Worm (Caenorhabditis elegans): ENCODE data around the gene ZK1067.4.
A peak's percentile ranks its signal among the peaks of the same experiment; 100 is the strongest.

The ZK1067.4 gene

DNA sequence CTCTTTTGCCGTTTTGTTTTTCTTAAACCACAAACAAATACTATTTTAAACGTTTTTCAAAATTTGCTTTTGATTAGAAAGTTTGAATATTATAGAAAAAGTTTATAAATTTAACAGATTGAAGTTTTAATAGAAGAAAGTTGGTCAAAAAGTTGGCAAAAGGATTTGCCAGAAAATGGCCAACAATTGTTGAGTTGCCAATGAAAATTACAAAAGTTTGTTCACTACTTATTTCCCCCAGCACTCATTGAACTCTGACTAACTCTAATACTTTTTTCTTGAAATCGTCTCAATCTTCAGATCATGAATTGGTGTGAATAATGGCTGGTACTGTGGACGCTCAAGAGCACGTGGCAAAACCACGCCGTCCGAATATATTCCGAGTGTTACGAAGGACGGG, at the start of gene ZK1067.4:
TSS of gene ZK1067.4 (plus strand) at position 301 of the 400 bp plus-strand sequence.
- TF ChIP-seq W03F9.2 (tag; optimal IDR thresholded peaks at IDR 0.05) = no peak
- TF ChIP-seq him-1 (tag; optimal IDR thresholded peaks at IDR 0.05) = no peak
- TF ChIP-seq dao-5 (tag; optimal IDR thresholded peaks at IDR 0.05) = no peak

DNA sequence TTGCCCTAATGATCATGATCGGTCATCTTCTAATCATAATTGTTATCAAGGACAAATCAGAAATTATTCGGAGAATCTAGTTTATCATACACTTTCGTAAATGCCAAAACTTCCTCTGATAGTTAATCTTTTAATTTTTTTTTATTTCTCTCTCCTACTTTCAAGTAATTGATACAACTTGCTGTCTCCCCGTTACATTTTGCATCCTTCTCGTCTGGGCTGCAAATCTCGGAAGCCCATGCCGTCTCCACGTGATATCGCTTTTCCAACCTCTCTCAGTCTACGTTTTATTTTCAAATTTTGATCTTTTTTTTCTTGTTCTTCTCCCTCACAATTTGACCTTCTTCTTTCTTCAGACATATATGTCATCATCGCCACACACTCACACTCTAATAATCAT, 49.2 kb upstream of the ZK1067.4 start, which contains the start of gene rhy-1:
TSS of gene rhy-1 (plus strand) at position 357 of the 400 bp plus-strand sequence.
- TF ChIP-seq W03F9.2 (tag; optimal IDR thresholded peaks at IDR 0.05) (no peak), him-1 (tag; optimal IDR thresholded peaks at IDR 0.05) (no peak), dao-5 (tag; optimal IDR thresholded peaks at IDR 0.05) (no peak)

DNA sequence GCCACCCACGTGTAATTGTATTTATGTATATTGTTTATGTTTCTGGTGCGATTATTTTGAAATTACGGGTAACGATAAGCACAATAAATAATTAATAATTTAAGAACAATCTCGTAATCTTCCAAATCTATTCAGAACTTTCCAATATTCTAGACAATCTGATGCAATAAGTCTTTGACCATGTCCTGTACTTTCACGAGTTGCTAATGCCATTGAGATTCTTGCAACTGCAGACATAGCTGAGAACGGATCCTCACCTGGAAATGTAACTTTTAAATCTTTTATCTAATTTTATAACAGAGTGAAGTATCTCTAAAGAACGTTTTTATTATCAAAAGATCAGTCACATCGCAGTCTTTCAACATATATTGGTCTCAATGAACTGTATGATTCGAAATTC, 46.8 kb upstream of the ZK1067.4 start:
- no peak for TF ChIP-seq dao-5 (tag; optimal IDR thresholded peaks at IDR 0.05)
- TF ChIP-seq him-1 (tag; optimal IDR thresholded peaks at IDR 0.05) = no peak
- TF ChIP-seq W03F9.2 (tag; optimal IDR thresholded peaks at IDR 0.05) = no peak

DNA sequence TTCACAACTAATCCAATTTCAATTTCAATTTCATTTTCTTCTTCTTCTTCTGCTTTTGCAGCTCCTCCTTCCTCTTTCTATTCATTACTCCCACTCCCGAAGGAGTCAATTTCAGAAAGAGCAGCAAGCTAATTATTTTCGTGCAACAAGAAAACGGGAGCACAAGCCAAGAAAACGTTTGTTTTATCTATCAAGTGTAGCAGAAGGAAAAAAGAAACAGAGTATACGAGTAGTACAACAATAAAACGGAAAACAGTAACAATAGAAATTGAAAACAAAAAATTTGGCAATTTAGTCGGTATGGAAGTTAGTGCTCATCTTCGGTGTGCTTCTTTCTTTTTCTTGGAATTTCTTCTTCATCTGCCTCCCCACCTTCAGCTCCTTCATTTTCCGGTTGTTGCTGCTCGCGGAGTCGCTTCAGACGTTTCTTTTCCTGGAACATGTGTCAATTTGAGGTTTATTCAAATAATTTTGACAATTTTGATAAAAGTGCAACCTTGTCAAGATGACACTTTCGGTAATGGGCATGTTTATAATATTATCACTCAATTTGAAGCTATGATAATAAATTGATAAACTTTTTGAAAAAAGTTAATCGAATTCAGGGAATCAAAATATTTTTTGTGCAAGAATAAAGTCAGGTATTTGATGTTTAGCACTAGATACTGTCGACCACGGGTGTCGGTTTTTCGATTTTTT, 44.3 kb upstream of the ZK1067.4 start, which contains the start of gene W07A12.8:
TSS of gene W07A12.8 (minus strand) at position 51 of the 699 bp plus-strand sequence.
- TF ChIP-seq W03F9.2 (tag; optimal IDR thresholded peaks at IDR 0.05) (no peak), dao-5 (tag; optimal IDR thresholded peaks at IDR 0.05) (no peak), him-1 (tag; optimal IDR thresholded peaks at IDR 0.05) (no peak)

DNA sequence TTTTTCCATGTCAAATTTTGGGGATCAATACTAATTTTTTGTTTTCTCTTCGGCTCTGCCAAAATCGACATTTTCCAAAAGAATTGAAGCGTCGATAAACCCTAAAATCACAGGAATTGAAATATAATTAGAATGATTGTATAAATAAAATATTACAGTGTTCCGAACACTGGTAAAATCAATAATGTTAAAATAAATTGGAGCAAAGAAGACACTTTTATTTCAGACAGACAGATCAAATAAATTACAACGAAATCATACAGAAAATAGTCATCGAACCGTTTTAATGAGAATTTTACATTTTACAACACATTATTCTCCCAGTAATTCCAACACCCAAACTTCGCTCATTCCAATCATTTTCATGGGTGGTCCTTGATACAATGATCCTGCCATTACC, 42.4 kb upstream of the ZK1067.4 start, which contains the start of gene T23G7.3:
TSS of gene T23G7.3 (minus strand) at position 101 of the 400 bp plus-strand sequence.
- TF ChIP-seq him-1 (tag; optimal IDR thresholded peaks at IDR 0.05) (no peak), dao-5 (tag; optimal IDR thresholded peaks at IDR 0.05) (no peak), W03F9.2 (tag; optimal IDR thresholded peaks at IDR 0.05) (no peak)

DNA sequence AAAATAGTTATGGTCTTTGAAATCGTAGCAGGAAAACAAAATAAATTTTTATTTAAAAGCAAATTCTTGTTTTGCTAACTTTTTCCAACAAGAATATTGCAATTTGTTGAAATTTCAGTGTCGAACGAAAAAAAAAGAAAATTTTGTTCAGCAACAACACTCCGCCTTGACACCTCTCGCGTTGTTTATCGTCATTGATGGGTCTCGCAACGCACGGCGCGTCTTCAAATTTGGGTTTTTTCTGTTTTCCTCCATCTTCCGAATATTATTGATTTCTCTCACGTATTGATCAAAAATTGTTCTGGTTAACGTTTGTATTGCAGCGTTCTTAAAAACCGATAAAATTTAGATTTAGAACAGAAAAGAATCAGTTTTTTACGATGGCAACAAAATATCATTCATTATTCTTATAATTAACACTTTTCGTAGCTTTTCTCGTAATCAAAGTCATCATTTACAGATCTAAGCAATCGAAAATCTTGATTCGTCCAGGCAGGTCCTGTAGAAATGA, 40.7 kb upstream of the ZK1067.4 start, which contains the start of gene dpl-1:
TSS of gene dpl-1 (plus strand) at position 461 of the 511 bp plus-strand sequence.
- TF ChIP-seq him-1 (tag; optimal IDR thresholded peaks at IDR 0.05) (no peak), dao-5 (tag; optimal IDR thresholded peaks at IDR 0.05) (no peak), W03F9.2 (tag; optimal IDR thresholded peaks at IDR 0.05) (peak; percentile 10)

DNA sequence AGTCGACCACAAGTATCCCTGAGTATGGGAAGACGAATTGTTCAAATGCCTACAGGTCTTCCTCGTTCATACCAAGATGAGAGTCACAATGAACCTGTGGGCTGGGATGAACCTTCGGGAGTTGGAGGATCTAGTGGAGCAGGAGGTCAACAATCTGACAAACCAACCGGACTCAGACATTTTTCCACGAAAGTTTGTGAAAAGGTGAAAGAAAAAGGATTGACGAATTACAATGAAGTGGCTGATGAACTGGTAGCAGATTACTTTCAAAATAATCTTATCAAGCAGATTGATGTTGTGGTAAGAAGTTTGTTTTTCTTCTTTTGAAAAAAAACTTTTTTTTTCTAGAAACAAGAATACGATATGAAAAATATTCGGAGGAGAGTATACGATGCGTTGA, 40.1 kb upstream of the ZK1067.4 start:
- TF ChIP-seq W03F9.2 (tag; optimal IDR thresholded peaks at IDR 0.05) (no peak), him-1 (tag; optimal IDR thresholded peaks at IDR 0.05) (no peak), dao-5 (tag; optimal IDR thresholded peaks at IDR 0.05) (no peak)

DNA sequence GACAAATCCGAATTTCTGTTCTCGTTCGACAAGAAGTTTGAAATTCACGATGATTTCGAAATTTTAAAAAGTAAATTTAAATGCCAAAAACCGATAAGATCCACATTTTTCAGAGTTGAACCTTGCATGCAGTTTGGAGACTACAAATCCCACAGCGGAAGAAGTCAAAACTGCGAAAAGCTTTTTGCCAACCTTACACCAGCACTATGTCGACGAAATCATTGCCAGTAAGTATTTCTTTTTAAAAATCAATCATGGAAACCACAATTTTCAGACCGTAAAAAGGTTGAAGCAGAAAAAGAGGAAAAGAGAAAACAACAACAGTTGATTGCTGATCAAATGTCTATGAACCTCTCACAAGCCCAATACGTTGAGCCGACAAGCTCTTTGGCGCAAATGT, 39.3 kb upstream of the ZK1067.4 start:
- TF ChIP-seq dao-5 (tag; optimal IDR thresholded peaks at IDR 0.05) (no peak), him-1 (tag; optimal IDR thresholded peaks at IDR 0.05) (no peak), W03F9.2 (tag; optimal IDR thresholded peaks at IDR 0.05) (no peak)

DNA sequence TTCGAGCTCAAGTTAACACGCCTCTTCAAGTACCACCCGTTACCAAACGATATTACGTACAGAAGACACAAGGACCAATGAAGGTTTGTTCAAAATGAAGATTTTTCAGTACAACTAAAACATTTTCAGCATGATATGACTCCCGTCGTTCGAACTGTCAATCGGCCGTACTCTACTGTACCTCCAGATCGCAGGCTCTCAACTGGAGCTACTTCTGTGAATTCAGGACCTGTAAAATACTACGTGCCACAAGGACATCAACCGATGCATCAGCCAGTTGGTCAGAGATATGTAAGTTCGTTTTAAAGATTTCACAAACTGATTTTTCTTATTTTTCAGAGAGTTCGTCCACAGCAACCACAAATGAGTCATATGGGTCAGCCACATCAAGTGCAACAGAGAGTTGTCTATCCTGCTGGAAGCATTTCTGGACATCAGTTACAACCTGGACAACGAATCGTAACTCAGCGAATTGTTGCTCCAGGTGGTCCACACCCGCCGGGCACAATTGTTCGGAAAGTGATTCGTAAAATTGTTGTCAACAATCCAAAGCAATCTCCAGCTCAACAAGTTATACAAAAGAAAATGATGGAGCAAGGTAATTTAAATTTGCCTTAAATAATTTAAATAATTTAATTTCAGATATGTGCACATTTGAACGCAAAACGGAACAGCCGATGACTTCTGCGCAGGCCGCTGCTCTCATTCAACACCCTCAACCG, 38.5 kb upstream of the ZK1067.4 start:
- TF ChIP-seq W03F9.2 (tag; optimal IDR thresholded peaks at IDR 0.05) = no peak
- TF ChIP-seq him-1 (tag; optimal IDR thresholded peaks at IDR 0.05) = no peak
- no peak for TF ChIP-seq dao-5 (tag; optimal IDR thresholded peaks at IDR 0.05)

DNA sequence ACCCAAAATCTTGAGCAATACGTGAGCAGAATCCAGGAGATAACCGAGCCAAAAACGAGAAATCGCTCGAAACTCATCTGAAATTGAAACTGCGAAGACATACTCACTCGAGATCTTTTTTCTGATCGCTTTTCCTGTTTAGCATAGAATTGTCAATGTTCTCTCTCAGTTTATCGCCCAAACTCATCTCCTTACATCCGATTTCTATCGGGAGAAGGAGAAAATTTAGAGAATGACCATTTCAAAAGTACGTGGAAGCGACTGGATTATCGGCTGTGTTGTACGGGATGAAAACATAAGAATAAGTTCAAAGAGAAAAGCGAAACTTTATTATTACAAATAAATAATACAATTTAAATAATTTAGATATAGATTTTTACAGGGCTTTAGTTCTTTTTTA, 37.3 kb upstream of the ZK1067.4 start, which contains the start of gene T23G7.2:
TSS of gene T23G7.2 (minus strand) at position 101 of the 400 bp plus-strand sequence.
- TF ChIP-seq dao-5 (tag; optimal IDR thresholded peaks at IDR 0.05) = no peak
- no peak for TF ChIP-seq him-1 (tag; optimal IDR thresholded peaks at IDR 0.05)
- TF ChIP-seq W03F9.2 (tag; optimal IDR thresholded peaks at IDR 0.05) = no peak

DNA sequence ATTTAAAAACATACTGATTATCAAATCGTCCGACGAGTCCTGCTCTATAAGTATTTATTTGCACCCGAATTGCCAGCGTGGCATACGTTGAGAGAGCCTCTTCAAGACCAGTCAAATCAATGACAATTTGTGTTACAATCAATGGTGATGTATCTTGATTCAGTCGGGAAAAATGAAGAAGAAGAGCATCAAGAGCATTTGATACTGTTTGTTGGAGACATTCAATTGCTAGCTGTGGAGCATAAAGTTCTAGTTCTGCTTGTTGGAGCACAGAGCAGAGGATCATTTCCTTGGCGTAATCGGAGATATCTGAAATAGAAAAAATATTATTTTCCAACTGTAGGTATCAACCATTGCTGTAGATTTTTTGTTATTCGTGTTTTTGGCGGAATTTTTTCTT, 36.7 kb upstream of the ZK1067.4 start:
- TF ChIP-seq W03F9.2 (tag; optimal IDR thresholded peaks at IDR 0.05) (no peak), him-1 (tag; optimal IDR thresholded peaks at IDR 0.05) (no peak), dao-5 (tag; optimal IDR thresholded peaks at IDR 0.05) (no peak)

DNA sequence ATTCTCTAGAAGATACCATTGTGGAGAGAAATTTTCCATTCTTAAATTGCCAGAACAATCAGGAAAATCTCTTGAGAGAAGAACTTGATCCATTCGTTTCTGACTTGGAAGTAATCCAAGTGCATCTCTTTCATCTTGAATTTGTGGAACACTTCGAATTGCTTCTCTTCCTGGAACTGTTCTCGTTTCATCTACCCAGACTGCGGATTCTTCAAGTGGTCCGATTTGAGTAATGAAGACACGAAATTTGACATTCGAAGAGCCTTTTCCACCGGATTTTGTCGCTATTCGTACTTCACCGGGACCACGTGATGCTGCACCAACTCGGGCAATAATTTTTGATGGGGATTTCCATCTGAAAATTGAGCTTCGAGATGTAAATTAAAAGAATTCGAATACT, 33.7 kb upstream of the ZK1067.4 start:
- TF ChIP-seq him-1 (tag; optimal IDR thresholded peaks at IDR 0.05) (no peak), W03F9.2 (tag; optimal IDR thresholded peaks at IDR 0.05) (no peak)

DNA sequence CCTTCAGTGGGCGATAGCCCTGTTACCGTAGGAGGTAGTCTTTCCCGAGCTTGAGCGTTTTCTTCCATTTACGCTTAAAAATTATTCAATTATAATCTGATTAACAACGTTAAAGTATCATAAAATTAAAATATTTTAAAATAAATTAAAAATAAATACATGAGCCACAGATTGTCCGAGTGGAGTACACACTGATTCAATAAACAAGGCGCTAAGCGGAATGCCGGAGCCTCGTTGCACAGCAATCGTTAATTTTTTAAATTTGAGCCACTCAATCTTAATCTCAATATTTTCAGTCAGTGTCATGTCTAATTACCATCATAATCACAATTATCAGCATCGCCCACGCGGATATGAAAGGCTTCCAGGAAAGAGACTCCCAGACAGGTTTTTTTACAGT, 33.1 kb upstream of the ZK1067.4 start, which contains the start of the genes sec-5 and pir-1:
TSS of gene sec-5 (minus strand) at position 73 of the 400 bp plus-strand sequence.
TSS of gene pir-1 (plus strand) at position 221 of the 400 bp plus-strand sequence.
- TF ChIP-seq him-1 (tag; optimal IDR thresholded peaks at IDR 0.05) (no peak), W03F9.2 (tag; optimal IDR thresholded peaks at IDR 0.05) (peak; percentile 11)

DNA sequence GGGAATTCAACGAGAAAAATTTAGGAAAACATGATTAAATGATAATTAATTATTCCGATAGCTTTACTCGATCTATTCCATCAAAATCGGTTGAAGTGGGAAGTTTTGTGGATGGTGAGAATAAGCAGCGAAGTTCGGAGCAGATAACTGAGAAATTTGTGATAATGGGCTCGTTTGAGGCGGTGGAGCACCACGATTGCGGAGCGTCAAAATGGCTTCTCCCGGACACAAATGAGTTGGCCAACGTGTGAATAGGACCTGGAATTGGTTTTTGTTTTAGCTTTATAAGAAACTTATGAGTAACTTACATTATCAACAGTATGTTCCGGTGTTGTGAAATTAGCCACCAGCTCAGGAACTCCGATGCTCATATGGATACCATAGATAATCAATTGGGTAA, 31.4 kb upstream of the ZK1067.4 start:
- TF ChIP-seq dao-5 (tag; optimal IDR thresholded peaks at IDR 0.05) = no peak
- no peak for TF ChIP-seq W03F9.2 (tag; optimal IDR thresholded peaks at IDR 0.05)
- TF ChIP-seq him-1 (tag; optimal IDR thresholded peaks at IDR 0.05) = no peak

Measured in whole organism, L4/young adult.